Fruit fly (Drosophila melanogaster) whole organism: ENCODE measurements around the gene lcs.

Experiments
- CG8478 ChIP-seq: fragments of >200 bp; optimal IDR thresholded peaks from 2 replicates; lab custom pipeline; 2018; ENCODE audit warnings: inconsistent platforms
- psq ChIP-seq: fragments of >200 bp; optimal IDR thresholded peaks from 2 replicates; lab custom pipeline; 2017

- TF ChIP-seq CG8478 (lab: Kevin White, UChicago): no peak
- TF ChIP-seq psq: no peak
Observed at dm6 chrX:21387695-21388094, 9.4 kb downstream of the lcs start, which contains the start of gene Ddx56.
